Worm (Caenorhabditis elegans): ENCODE measurements around the gene K08H2.3.

K08H2.3 gene

DNA sequence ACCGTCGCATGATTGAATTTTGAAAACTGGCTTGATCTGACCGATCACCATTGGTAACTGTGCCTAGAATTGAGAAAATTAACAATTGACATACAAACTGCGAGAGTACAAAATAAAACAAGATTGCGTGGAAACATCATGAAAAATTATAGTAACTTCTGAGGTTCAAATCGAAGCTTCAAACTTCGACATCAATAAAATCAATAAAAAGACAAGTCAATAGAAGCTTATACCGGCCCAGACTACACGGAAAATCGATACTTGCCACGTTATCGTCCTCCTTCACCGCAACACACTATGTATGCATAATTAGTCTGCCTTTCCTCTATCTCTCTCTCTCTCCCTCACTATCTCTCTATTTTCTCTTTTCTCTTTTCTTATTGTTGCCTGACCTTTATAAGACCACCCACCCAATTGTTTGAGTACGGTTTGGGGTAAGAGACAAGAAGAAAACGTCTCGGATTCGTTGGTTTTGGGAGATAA, 10.5 kb upstream of the K08H2.3 start, which contains the start of gene skr-21 (continued):
- TF ChIP-seq eyg-1 (tag; optimal IDR thresholded peaks at IDR 0.05) (no peak), tbx-2 (tag; optimal IDR thresholded peaks at IDR 0.05) (peak; percentile 40)

DNA sequence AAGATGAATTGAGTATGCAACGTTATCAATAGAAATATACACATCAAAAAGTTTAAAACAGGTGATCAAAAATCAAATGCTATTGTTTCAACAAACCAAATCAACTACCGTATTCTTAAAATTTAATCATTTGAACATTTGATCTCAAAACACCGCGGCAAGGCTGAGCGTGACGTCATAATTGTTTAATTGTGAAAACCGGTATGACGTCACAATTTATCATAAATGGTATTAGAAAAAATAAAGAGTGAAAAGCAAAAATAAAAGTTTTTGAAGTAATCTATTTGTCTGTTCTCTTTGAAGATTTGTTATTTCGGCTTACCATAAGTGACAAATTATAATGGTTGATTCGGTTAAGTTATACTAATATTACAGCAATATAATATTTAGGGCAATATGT, 9.4 kb upstream of the K08H2.3 start:
- TF ChIP-seq unc-86 (tag; optimal IDR thresholded peaks at IDR 0.05) (no peak), ceh-31 (tag; optimal IDR thresholded peaks at IDR 0.05) (no peak), ceh-48 (tag; optimal IDR thresholded peaks at IDR 0.05) (no peak), ceh-24 (tag; optimal IDR thresholded peaks at IDR 0.05) (no peak)

- TF ChIP-seq ceh-22 (tag; optimal IDR thresholded peaks at IDR 0.05) (no peak), syd-9 (tag; optimal IDR thresholded peaks at IDR 0.05) (no peak), fax-1 (tag; optimal IDR thresholded peaks at IDR 0.05) (no peak), zip-5 (tag; optimal IDR thresholded peaks at IDR 0.05) (no peak), K02D7.2 (tag; optimal IDR thresholded peaks at IDR 0.05) (no peak), unc-86 (tag; optimal IDR thresholded peaks at IDR 0.05) (no peak), gmeb-2 (tag; optimal IDR thresholded peaks at IDR 0.05) (no peak), hlh-13 (GFP tag; optimal IDR thresholded peaks at IDR 0.05) (no peak), ahr-1 (tag; optimal IDR thresholded peaks at IDR 0.05) (no peak), ceh-45 (GFP tag; IDR thresholded peaks at IDR 0.05) (no peak), hlh-6 (tag; optimal IDR thresholded peaks at IDR 0.05) (no peak)
Observed at ce11 chrX:13232259-13232658, 4.9 kb upstream of the K08H2.3 start, which contains the start of gene bgnt-1.5. TSS of gene bgnt-1.5 (minus strand) at chrX:13232359.

DNA sequence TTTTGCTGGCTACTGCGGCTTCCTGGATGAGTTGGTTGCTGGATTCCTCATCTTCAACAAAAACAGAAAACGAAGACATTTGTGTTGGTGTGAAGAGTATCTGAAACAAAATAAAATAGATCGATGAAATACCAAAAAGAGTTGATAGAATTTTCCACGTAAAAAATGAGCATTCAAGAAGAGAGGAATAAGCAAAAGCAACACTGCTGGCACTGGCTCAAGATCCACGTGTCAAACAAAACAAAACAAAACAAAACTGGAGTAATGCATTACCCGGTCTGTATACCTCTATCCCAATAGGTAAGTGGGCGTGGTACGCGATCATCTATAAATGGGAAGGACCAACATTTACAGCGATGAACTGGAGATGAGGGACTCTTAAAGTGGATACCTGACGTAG, 2.3 kb upstream of the K08H2.3 start, which contains the start of gene K08H2.2:
TSS of gene K08H2.2 (minus strand) at position 101 of the 400 bp plus-strand sequence.
- no peak for TF ChIP-seq ceh-48 (tag; optimal IDR thresholded peaks at IDR 0.05)
- no peak for TF ChIP-seq che-1 (tag; optimal IDR thresholded peaks at IDR 0.05)
- TF ChIP-seq C08G9.2 (tag; optimal IDR thresholded peaks at IDR 0.05): no peak
- TF ChIP-seq fax-1 (tag; optimal IDR thresholded peaks at IDR 0.05): no peak
- no peak for TF ChIP-seq rnt-1 (tag; optimal IDR thresholded peaks at IDR 0.05)
- no peak for TF ChIP-seq pag-3 (tag; optimal IDR thresholded peaks at IDR 0.05; ENCODE audit: borderline replicate concordance)
- no peak for TF ChIP-seq odd-2 (tag; optimal IDR thresholded peaks at IDR 0.05)
- no peak for TF ChIP-seq tbx-7 (tag; optimal IDR thresholded peaks at IDR 0.05)
- no peak for TF ChIP-seq ceh-14 (tag; optimal IDR thresholded peaks at IDR 0.05)
- TF ChIP-seq ceh-19 (GFP tag; optimal IDR thresholded peaks at IDR 0.05): no peak
- TF ChIP-seq ceh-6 (GFP tag; optimal IDR thresholded peaks at IDR 0.05): no peak

DNA sequence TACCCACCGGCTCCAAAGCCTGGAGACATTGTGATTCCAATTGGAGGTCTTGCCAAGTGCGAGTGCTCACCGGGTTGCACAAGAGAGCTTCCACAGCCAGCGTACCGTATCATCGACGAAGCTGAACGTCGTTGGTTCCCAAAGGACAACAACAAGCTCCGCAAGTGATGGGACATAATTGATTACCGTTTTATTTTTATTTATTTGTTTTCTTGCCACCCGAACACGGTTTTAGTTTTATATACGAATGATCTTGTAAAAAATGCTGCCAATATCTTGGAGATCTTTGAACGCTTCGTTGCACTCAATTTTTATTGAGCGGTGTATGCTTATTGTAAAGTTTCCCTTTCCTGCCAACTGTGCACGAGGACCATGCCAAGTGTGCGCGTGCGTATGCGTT, 995 bp downstream of the K08H2.3 start, which contains the start of gene K08H2.4:
TSS of gene K08H2.4 (plus strand) at position 301 of the 400 bp plus-strand sequence.
- TF ChIP-seq pat-9 (tag; optimal IDR thresholded peaks at IDR 0.05) (no peak), ceh-14 (tag; optimal IDR thresholded peaks at IDR 0.05) (no peak), ceh-18 (tag; optimal IDR thresholded peaks at IDR 0.05) (no peak), npax-4 (tag; optimal IDR thresholded peaks at IDR 0.05) (no peak), odd-2 (tag; optimal IDR thresholded peaks at IDR 0.05) (no peak), ceh-48 (tag; optimal IDR thresholded peaks at IDR 0.05) (no peak), ets-4 (tag; optimal IDR thresholded peaks at IDR 0.05) (no peak), lin-11 (tag; optimal IDR thresholded peaks at IDR 0.05) (no peak), hlh-6 (tag; optimal IDR thresholded peaks at IDR 0.05) (no peak), pros-1 (tag; optimal IDR thresholded peaks at IDR 0.05) (no peak), che-1 (tag; optimal IDR thresholded peaks at IDR 0.05) (no peak)

DNA sequence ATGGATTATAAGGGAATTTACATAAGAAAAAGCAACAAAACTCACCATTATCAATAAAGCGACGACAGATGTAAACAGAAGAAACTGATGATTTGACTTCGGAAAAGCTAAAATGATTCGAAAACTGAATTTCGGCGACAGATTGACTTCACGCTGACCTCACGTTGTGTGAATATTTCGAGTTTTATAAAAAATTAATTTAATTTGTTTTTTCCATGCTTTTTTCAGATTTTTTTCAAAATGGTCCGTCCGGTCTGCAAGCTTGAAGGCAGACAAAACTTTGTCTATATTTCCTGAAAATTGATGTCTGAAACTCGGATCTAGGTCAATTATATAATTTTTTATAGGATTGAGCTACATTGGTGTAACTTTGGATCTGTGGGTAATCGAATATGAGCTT, 5.0 kb downstream of the K08H2.3 start, which contains the start of gene K08H2.5:
TSS of gene K08H2.5 (minus strand) at position 101 of the 400 bp plus-strand sequence.
- no peak for TF ChIP-seq ceh-34 (tag; optimal IDR thresholded peaks at IDR 0.05)
- no peak for TF ChIP-seq ahr-1 (tag; optimal IDR thresholded peaks at IDR 0.05)
- TF ChIP-seq eyg-1 (tag; optimal IDR thresholded peaks at IDR 0.05): no peak
- TF ChIP-seq hlh-15 (tag; optimal IDR thresholded peaks at IDR 0.05): no peak
- TF ChIP-seq pag-3 (tag; optimal IDR thresholded peaks at IDR 0.05; ENCODE audit: borderline replicate concordance): no peak
- no peak for TF ChIP-seq ceh-14 (tag; optimal IDR thresholded peaks at IDR 0.05)
- TF ChIP-seq hlh-30 (tag; optimal IDR thresholded peaks at IDR 0.05; ENCODE audit: insufficient read depth): no peak
- no peak for TF ChIP-seq hlh-6 (tag; optimal IDR thresholded peaks at IDR 0.05)
- TF ChIP-seq ceh-18 (tag; optimal IDR thresholded peaks at IDR 0.05): no peak
